Fruit fly (Drosophila melanogaster) whole organism, pupa: ENCODE results near the gene CG8677.

Experiments used
- CG17806 ChIP-seq: fragments of 200-800 bp; sonication (Bioruptor generic); optimal IDR thresholded peaks from 2 replicates; lab custom pipeline; 2018; ENCODE audit warnings: missing biosample characterization, mild to moderate bottlenecking, missing genetic modification characterization, moderate library complexity
- EcR ChIP-seq: fragments of 200-800 bp; sonication (Bioruptor generic); optimal IDR thresholded peaks from 3 replicates; lab custom pipeline; 2019; ENCODE audit warnings: missing biosample characterization, missing genetic modification characterization, mild to moderate bottlenecking, moderate library complexity, missing genetic modification reagents
- rn ChIP-seq: fragments of 200-800 bp; sonication (Bioruptor generic); IDR thresholded peaks from 2 replicates; pipeline ENCODE4 v1.3.6; 2022; ENCODE audit warnings: missing biosample characterization, missing genetic modification characterization

- TF ChIP-seq CG17806 (tag; lab: Kevin White, UChicago) (no peak), EcR (GFP tag; lab: Kevin White, UChicago) (no peak), rn (no peak)
Observed at dm6 chr2L:21198633-21199264, 22.4 kb upstream of the CG8677 start, which contains the start of gene Ret.
